Fruit fly (Drosophila melanogaster): Measurements from ENCODE around the gene CG34150.

dm6 chr3R:24768538-24769401 lies 45.3 kb upstream of the CG34150 start, which contains the start of gene CG13631:
- TF ChIP-seq Abd-B (GFP tag; optimal IDR thresholded peaks at IDR 0.05), result no peak
- no peak for TF ChIP-seq usp (GFP tag; optimal IDR thresholded peaks at IDR 0.05)
- TF ChIP-seq N (GFP tag; optimal IDR thresholded peaks at IDR 0.05), result no peak
- TF ChIP-seq brk (GFP tag; optimal IDR thresholded peaks at IDR 0.05), result peak; percentile 87
- TF ChIP-seq br (GFP tag; optimal IDR thresholded peaks at IDR 0.05), result peak; percentile 97
- TF ChIP-seq CG9705 (GFP tag; optimal IDR thresholded peaks at IDR 0.05), result peak; percentile 87
- peak; percentile 92 for TF ChIP-seq Sp1 (GFP tag; optimal IDR thresholded peaks at IDR 0.05)
- TF ChIP-seq Rel (GFP tag; optimal IDR thresholded peaks at IDR 0.05), result peak; percentile 56
- TF ChIP-seq Rel (tag; optimal IDR thresholded peaks at IDR 0.05), result peak; percentile 59
- peak; percentile 97 for TF ChIP-seq h (GFP tag; optimal IDR thresholded peaks at IDR 0.05)
- peak; percentile 98 for TF ChIP-seq ey (GFP tag; optimal IDR thresholded peaks at IDR 0.05)
